Worm (Caenorhabditis elegans) whole organism, mixed stage, embryonic: ENCODE data around the gene R07H5.16.

ENCODE experiments used
- ceh-39 ChIP-seq: fragments of 150-350 bp; optimal IDR thresholded peaks from 2 replicates; lab custom pipeline; 2014; ENCODE audit warnings: missing biosample characterization, missing genetic modification characterization
- ces-1 ChIP-seq: fragments of 150-350 bp; optimal IDR thresholded peaks from 2 replicates; lab custom pipeline; 2014; ENCODE audit warnings: missing biosample characterization, missing genetic modification reagents, missing genetic modification characterization
- cnd-1 ChIP-seq: fragments of 200-800 bp; sonication (Bioruptor generic); optimal IDR thresholded peaks from 2 replicates; lab custom pipeline; 2018; ENCODE audit warnings: mild to moderate bottlenecking, missing genetic modification characterization, missing compliant biosample characterization
- elt-3 ChIP-seq: fragments of 150-350 bp; optimal IDR thresholded peaks from 2 replicates; lab custom pipeline; 2014; ENCODE audit warnings: missing biosample characterization, missing genetic modification characterization
- lin-13 ChIP-seq: fragments of 150-350 bp; optimal IDR thresholded peaks from 2 replicates; lab custom pipeline; 2014; ENCODE audit warnings: missing biosample characterization, missing genetic modification characterization
- lsy-2 ChIP-seq: fragments of 150-350 bp; optimal IDR thresholded peaks from 2 replicates; lab custom pipeline; 2014; ENCODE audit warnings: missing biosample characterization, missing genetic modification characterization
- mep-1 ChIP-seq: fragments of 150-350 bp; optimal IDR thresholded peaks from 2 replicates; lab custom pipeline; 2017; ENCODE audit warnings: missing biosample characterization, missing genetic modification reagents, missing genetic modification characterization, inconsistent platforms
- mls-2 ChIP-seq: sonication (generic microtip); optimal IDR thresholded peaks from 2 replicates; lab custom pipeline; 2016; ENCODE audit warnings: mild to moderate bottlenecking, missing genetic modification characterization, moderate library complexity, missing compliant biosample characterization
- nhr-237 ChIP-seq: fragments of 150-350 bp; optimal IDR thresholded peaks from 2 replicates; lab custom pipeline; 2014; ENCODE audit warnings: missing biosample characterization, missing genetic modification characterization
- nhr-28 ChIP-seq: fragments of 150-350 bp; optimal IDR thresholded peaks from 2 replicates; lab custom pipeline; 2014; ENCODE audit warnings: missing biosample characterization, missing genetic modification characterization
- nhr-76 ChIP-seq: sonication (generic microtip); optimal IDR thresholded peaks from 2 replicates; lab custom pipeline; 2017; ENCODE audit warnings: missing biosample characterization, missing genetic modification characterization
- pha-4 ChIP-seq: fragments of 150-350 bp; optimal IDR thresholded peaks from 2 replicates; lab custom pipeline; 2018; ENCODE audit warnings: missing biosample characterization, missing genetic modification reagents, missing genetic modification characterization
- unc-39 ChIP-seq: fragments of 150-350 bp; optimal IDR thresholded peaks from 2 replicates; lab custom pipeline; 2014; ENCODE audit warnings: missing biosample characterization, missing genetic modification characterization
- unc-62 ChIP-seq: fragments of 150-350 bp; optimal IDR thresholded peaks from 2 replicates; lab custom pipeline; 2014; ENCODE audit warnings: missing biosample characterization, missing genetic modification reagents, missing genetic modification characterization

DNA sequence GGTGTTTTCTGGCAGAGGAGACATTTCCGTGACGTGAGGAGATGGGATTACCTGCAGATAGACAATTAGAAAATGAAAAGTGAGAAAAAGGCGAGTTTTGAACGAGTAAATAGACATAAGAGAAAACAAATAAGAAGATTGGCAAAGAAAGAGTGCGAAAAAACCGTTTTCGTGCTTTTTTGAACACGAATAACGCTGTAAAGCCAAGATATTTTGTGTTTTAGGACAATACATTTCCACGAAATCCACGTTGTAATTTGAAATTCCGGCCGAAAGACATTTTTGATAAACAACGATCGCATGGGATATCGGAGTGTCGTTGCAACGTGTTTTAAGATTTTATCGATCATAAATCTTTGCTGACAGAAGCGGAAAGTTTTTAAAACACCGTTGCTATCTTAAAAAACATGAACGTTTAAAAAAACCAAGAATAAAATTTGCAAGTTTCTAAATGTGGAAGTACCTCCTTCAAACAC lies 11.7 kb downstream of the R07H5.16 start, which contains the start of gene adk-1:
- TF ChIP-seq cnd-1 (tag; lab: Kevin White, UChicago) = no peak
- no peak for TF ChIP-seq nhr-28 (tag; lab: Kevin White, UChicago)
- TF ChIP-seq mep-1 (tag; lab: Kevin White, UChicago) = no peak
- no peak for TF ChIP-seq lsy-2
- no peak for TF ChIP-seq unc-39
- TF ChIP-seq unc-62 = no peak
- TF ChIP-seq mls-2 = no peak
- TF ChIP-seq nhr-237 (tag; lab: Kevin White, UChicago) = no peak
- TF ChIP-seq elt-3 (tag; lab: Kevin White, UChicago) = no peak
- no peak for TF ChIP-seq pha-4 (tag; lab: Kevin White, UChicago)
- no peak for TF ChIP-seq lin-13 (tag; lab: Kevin White, UChicago)
- TF ChIP-seq ceh-39 (tag; lab: Kevin White, UChicago) = no peak
- no peak for TF ChIP-seq nhr-76 (tag; lab: Kevin White, UChicago)
- no peak for TF ChIP-seq ces-1 (GFP tag; lab: Kevin White, UChicago)
